Comparison of ENCODE assay signal across 7 worm cellular contexts in the genomic region with DNA sequence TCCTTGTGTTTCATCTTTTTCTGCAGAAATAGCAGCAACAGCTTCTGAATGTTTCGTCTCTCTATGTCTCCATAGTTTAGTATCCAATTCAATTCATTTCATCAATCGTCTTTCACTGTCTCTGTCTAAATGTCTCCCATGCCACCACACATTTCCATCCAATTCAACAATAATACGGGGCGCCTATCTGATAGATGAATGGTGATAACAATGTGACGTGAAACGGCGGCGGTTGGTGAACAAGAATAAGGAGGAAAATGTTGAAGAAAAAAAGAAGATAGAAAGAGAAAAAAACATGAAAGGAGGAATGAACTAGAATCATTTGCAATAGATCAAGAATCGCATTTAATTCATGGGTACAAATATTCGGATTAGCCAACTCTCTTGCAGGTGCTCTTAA.
A peak's percentile ranks its signal among the peaks of the same experiment; 100 is the strongest.
TF ChIP-seq lines count a peak whose summit lies in the region.

No protein-coding gene starts in this region.

TF ChIP-seq in whole organism, L1 larva, 84 proteins besides CTCF, POLR2A, EP300 and RAD21 (continues in another document):
- TF ChIP-seq fkh-8 (tag; optimal IDR thresholded peaks at IDR 0.05; lab: Kevin White, UChicago) (no peak), nhr-77 (tag; optimal IDR thresholded peaks at IDR 0.05; lab: Kevin White, UChicago) (no peak), sup-37 (GFP tag; optimal IDR thresholded peaks at IDR 0.05; lab: Kevin White, UChicago) (peak; percentile 20), snpc-4 (tag; optimal IDR thresholded peaks at IDR 0.05; lab: Kevin White, UChicago) (peak; percentile 24), mab-9 (GFP tag; IDR thresholded peaks at IDR 0.05; lab: Robert Waterston, UW) (no peak), fkh-4 (tag; optimal IDR thresholded peaks at IDR 0.05; lab: Kevin White, UChicago; ENCODE audit: borderline replicate concordance) (no peak), lin-35 (GFP tag; optimal IDR thresholded peaks at IDR 0.05; lab: Kevin White, UChicago) (peak in 1 of 2 experiments; percentile 40), mdl-1 (tag; optimal IDR thresholded peaks at IDR 0.05; lab: Kevin White, UChicago) (peak in 1 of 2 experiments; percentile 44), lin-39 (tag; optimal IDR thresholded peaks at IDR 0.05; lab: Kevin White, UChicago) (no peak), ztf-11 (tag; optimal IDR thresholded peaks at IDR 0.05; lab: Kevin White, UChicago) (no peak), elt-3 (tag; optimal IDR thresholded peaks at IDR 0.05; lab: Kevin White, UChicago) (peak; percentile 14 to 89 (median 58)), ceh-82 (tag; optimal IDR thresholded peaks at IDR 0.05; lab: Kevin White, UChicago) (peak in 1 of 3 experiments; percentile 17)

TF ChIP-seq in whole organism, L2 larva, 48 proteins besides CTCF, POLR2A, EP300 and RAD21 (continues in another document):
- no peak for TF ChIP-seq Y55F3AM.14 (GFP tag; optimal IDR thresholded peaks at IDR 0.05; lab: Kevin White, UChicago)
- TF ChIP-seq unc-62 (GFP tag; optimal IDR thresholded peaks at IDR 0.05; lab: Kevin White, UChicago) = peak; percentile 48
- TF ChIP-seq unc-39 (tag; optimal IDR thresholded peaks at IDR 0.05; lab: Kevin White, UChicago) = no peak
- TF ChIP-seq gmeb-1 (tag; optimal IDR thresholded peaks at IDR 0.05; lab: Kevin White, UChicago) = peak; percentile 47
- peak; percentile 3 to 59 for TF ChIP-seq lsy-2 (tag; optimal IDR thresholded peaks at IDR 0.05; lab: Kevin White, UChicago)
- peak; percentile 81 for TF ChIP-seq blmp-1 (tag; optimal IDR thresholded peaks at IDR 0.05; lab: Kevin White, UChicago; ENCODE audit: insufficient read depth)
- no peak for TF ChIP-seq alr-1 (tag; optimal IDR thresholded peaks at IDR 0.05; lab: Kevin White, UChicago)
- TF ChIP-seq ceh-16 (tag; optimal IDR thresholded peaks at IDR 0.05; lab: Kevin White, UChicago) = peak; percentile 94
- peak; percentile 86 for TF ChIP-seq crh-2 (tag; optimal IDR thresholded peaks at IDR 0.05; lab: Kevin White, UChicago)
- no peak for TF ChIP-seq snpc-4 (tag; optimal IDR thresholded peaks at IDR 0.05; lab: Kevin White, UChicago)
- peak; percentile 89 for TF ChIP-seq sem-4 (tag; optimal IDR thresholded peaks at IDR 0.05; lab: Kevin White, UChicago)
- no peak for TF ChIP-seq nhr-10 (tag; optimal IDR thresholded peaks at IDR 0.05; lab: Kevin White, UChicago)

TF ChIP-seq in whole organism, L3 larva, 47 proteins besides CTCF, POLR2A, EP300 and RAD21 (continues in another document):
- no peak for TF ChIP-seq skn-1 (tag; optimal IDR thresholded peaks at IDR 0.05; lab: Kevin White, UChicago)
- TF ChIP-seq elt-3 (tag; optimal IDR thresholded peaks at IDR 0.05; lab: Kevin White, UChicago) = peak in 1 of 3 experiments; percentile 69
- TF ChIP-seq hmg-11 (tag; optimal IDR thresholded peaks at IDR 0.05; lab: Kevin White, UChicago) = no peak
- TF ChIP-seq lin-39 (tag; optimal IDR thresholded peaks at IDR 0.05; lab: Kevin White, UChicago) = no peak
- TF ChIP-seq ceh-82 (tag; optimal IDR thresholded peaks at IDR 0.05; lab: Kevin White, UChicago) = no peak
- no peak for TF ChIP-seq nhr-28 (tag; optimal IDR thresholded peaks at IDR 0.05; lab: Kevin White, UChicago)
- no peak for TF ChIP-seq nhr-76 (tag; optimal IDR thresholded peaks at IDR 0.05; lab: Kevin White, UChicago)
- TF ChIP-seq nhr-11 (tag; optimal IDR thresholded peaks at IDR 0.05; lab: Kevin White, UChicago) = peak; percentile 21
- TF ChIP-seq nhr-25 (tag; optimal IDR thresholded peaks at IDR 0.05; lab: Kevin White, UChicago) = peak; percentile 82
- no peak for TF ChIP-seq eor-1 (tag; optimal IDR thresholded peaks at IDR 0.05; lab: Kevin White, UChicago)
- TF ChIP-seq snpc-4 (tag; optimal IDR thresholded peaks at IDR 0.05; lab: Kevin White, UChicago) = no peak
- TF ChIP-seq fkh-10 (GFP tag; optimal IDR thresholded peaks at IDR 0.05; lab: Kevin White, UChicago) = no peak
- TF ChIP-seq nhr-67 (tag; optimal IDR thresholded peaks at IDR 0.05; lab: Kevin White, UChicago) = no peak

TF ChIP-seq in whole organism, L4 larva, 104 proteins besides CTCF, POLR2A, EP300 and RAD21 (continues in another document):
- TF ChIP-seq unc-62 (GFP tag; optimal IDR thresholded peaks at IDR 0.05 in 1 of 2; lab: Kevin White, UChicago) (peak in 1 of 2 experiments; percentile 99), unc-62 (tag; optimal IDR thresholded peaks at IDR 0.05; lab: Kevin White, UChicago) (no peak), nhr-28 (tag; optimal IDR thresholded peaks at IDR 0.05; lab: Kevin White, UChicago) (peak; percentile 92), gei-8 (GFP tag; optimal IDR thresholded peaks at IDR 0.05; lab: Kevin White, UChicago) (peak; percentile 13), hlh-30 (tag; optimal IDR thresholded peaks at IDR 0.05; lab: Kevin White, UChicago; ENCODE audit: insufficient read depth) (peak; percentile 68), attf-4 (tag; optimal IDR thresholded peaks at IDR 0.05; lab: Kevin White, UChicago) (no peak), dmd-6 (GFP tag; IDR thresholded peaks at IDR 0.05; lab: Robert Waterston, UW) (peak; percentile 80), ceh-20 (GFP tag; IDR thresholded peaks at IDR 0.05; lab: Robert Waterston, UW) (peak; percentile 60; the same call in 1 of the 2 replicates), mxl-3 (GFP tag; optimal IDR thresholded peaks at IDR 0.05; lab: Kevin White, UChicago) (peak; percentile 87), lin-13 (GFP tag; optimal IDR thresholded peaks at IDR 0.05; lab: Kevin White, UChicago) (no peak), madf-9 (GFP tag; conservative IDR thresholded peaks at IDR 0.05; lab: Robert Waterston, UW) (no peak), aha-1 (tag; lab: Kevin White, UChicago) (peak; percentile 97), tra-1 (GFP tag; IDR thresholded peaks at IDR 0.05; lab: Robert Waterston, UW) (peak; percentile 94)

TF ChIP-seq in whole organism, late embryonic, 69 proteins besides CTCF, POLR2A, EP300 and RAD21 (continues in another document):
- peak; percentile 68 for TF ChIP-seq ceh-18 (tag; optimal IDR thresholded peaks at IDR 0.05; lab: Kevin White, UChicago)
- peak; percentile 57 for TF ChIP-seq nfya-1 (tag; optimal IDR thresholded peaks at IDR 0.05; lab: Kevin White, UChicago)
- TF ChIP-seq unc-55 (GFP tag; optimal IDR thresholded peaks at IDR 0.05; lab: Kevin White, UChicago) = peak; percentile 93
- TF ChIP-seq hlh-6 (tag; optimal IDR thresholded peaks at IDR 0.05; lab: Kevin White, UChicago) = no peak
- TF ChIP-seq hlh-13 (GFP tag; optimal IDR thresholded peaks at IDR 0.05; lab: Kevin White, UChicago) = no peak
- TF ChIP-seq hlh-30 (tag; optimal IDR thresholded peaks at IDR 0.05; lab: Kevin White, UChicago; ENCODE audit: insufficient read depth) = no peak
- peak; percentile 81 for TF ChIP-seq rnt-1 (tag; optimal IDR thresholded peaks at IDR 0.05; lab: Kevin White, UChicago)
- no peak for TF ChIP-seq npax-4 (tag; optimal IDR thresholded peaks at IDR 0.05; lab: Kevin White, UChicago)
- no peak for TF ChIP-seq sox-4 (tag; optimal IDR thresholded peaks at IDR 0.05; lab: Kevin White, UChicago)
- TF ChIP-seq ceh-19 (GFP tag; optimal IDR thresholded peaks at IDR 0.05; lab: Kevin White, UChicago) = no peak
- TF ChIP-seq ceh-22 (tag; optimal IDR thresholded peaks at IDR 0.05; lab: Kevin White, UChicago) = no peak
- TF ChIP-seq madf-2 (tag; optimal IDR thresholded peaks at IDR 0.05; lab: Kevin White, UChicago) = no peak
- TF ChIP-seq unc-42 (tag; optimal IDR thresholded peaks at IDR 0.05; lab: Kevin White, UChicago) = no peak
- TF ChIP-seq elt-2 (tag; optimal IDR thresholded peaks at IDR 0.05; lab: Kevin White, UChicago) = peak; percentile 39

TF ChIP-seq in whole organism, mixed stage, embryonic, 35 proteins besides CTCF, POLR2A, EP300 and RAD21:
- peak; percentile 61 for TF ChIP-seq elt-1 (tag; optimal IDR thresholded peaks at IDR 0.05; lab: Kevin White, UChicago; ENCODE audit: borderline replicate concordance, insufficient read depth)
- TF ChIP-seq unc-62 (GFP tag; optimal IDR thresholded peaks at IDR 0.05; lab: Kevin White, UChicago) = peak; percentile 95
- TF ChIP-seq nhr-2 (tag; optimal IDR thresholded peaks at IDR 0.05; lab: Kevin White, UChicago) = no peak
- peak; percentile 24 for TF ChIP-seq ces-1 (GFP tag; optimal IDR thresholded peaks at IDR 0.05; lab: Kevin White, UChicago)
- peak; percentile 39 for TF ChIP-seq hlh-1 (tag; optimal IDR thresholded peaks at IDR 0.05; lab: Kevin White, UChicago)
- TF ChIP-seq drap-1 (GFP tag; optimal IDR thresholded peaks at IDR 0.05; lab: Kevin White, UChicago) = no peak
- peak; percentile 46 for TF ChIP-seq unc-120 (tag; optimal IDR thresholded peaks at IDR 0.05; lab: Kevin White, UChicago; ENCODE audit: poor library complexity, severe bottlenecking)

TF ChIP-seq in whole organism, young adult, 124 proteins besides CTCF, POLR2A, EP300 and RAD21:
- TF ChIP-seq lag-1 (GFP tag; IDR thresholded peaks at IDR 0.05; lab: Robert Waterston, UW) = no peak
- peak; percentile 16 for TF ChIP-seq ets-4 (GFP tag; optimal IDR thresholded peaks at IDR 0.05; lab: Kevin White, UChicago)
- TF ChIP-seq lin-40 (tag; optimal IDR thresholded peaks at IDR 0.05; lab: Kevin White, UChicago) = peak; percentile 38
- peak; percentile 2 for TF ChIP-seq ztf-22 (GFP tag; optimal IDR thresholded peaks at IDR 0.05; lab: Kevin White, UChicago)
- no peak for TF ChIP-seq cebp-1 (GFP tag; IDR thresholded peaks at IDR 0.05; lab: Robert Waterston, UW)
- TF ChIP-seq cebp-1 (tag; optimal IDR thresholded peaks at IDR 0.05; lab: Kevin White, UChicago) = peak; percentile 45
- no peak for TF ChIP-seq F55B11.4 (tag; optimal IDR thresholded peaks at IDR 0.05; lab: Kevin White, UChicago; ENCODE audit: borderline replicate concordance, insufficient read depth)
- TF ChIP-seq F52B5.7 (tag; optimal IDR thresholded peaks at IDR 0.05; lab: Kevin White, UChicago) = no peak
- TF ChIP-seq atf-7 (tag; optimal IDR thresholded peaks at IDR 0.05; lab: Kevin White, UChicago) = peak; percentile 28
- peak; percentile 54 for TF ChIP-seq chd-7 (tag; optimal IDR thresholded peaks at IDR 0.05; lab: Kevin White, UChicago)
- TF ChIP-seq nhr-80 (tag; optimal IDR thresholded peaks at IDR 0.05; lab: Kevin White, UChicago) = peak; percentile 77
- peak in 1 of 2 experiments; percentile 5 for TF ChIP-seq let-607 (tag; optimal IDR thresholded peaks at IDR 0.05; lab: Kevin White, UChicago)
